Fruit fly (Drosophila melanogaster): ENCODE data around the gene Ctps.

- TF ChIP-seq h (GFP tag; optimal IDR thresholded peaks at IDR 0.05) = peak; percentile 46
- TF ChIP-seq Myc (optimal IDR thresholded peaks at IDR 0.05) = no peak
- peak; percentile 97 for TF ChIP-seq psq (GFP tag; optimal IDR thresholded peaks at IDR 0.05)
- TF ChIP-seq lola (GFP tag; optimal IDR thresholded peaks at IDR 0.05) = no peak
- no peak for TF ChIP-seq CG9705 (GFP tag; optimal IDR thresholded peaks at IDR 0.05)
- no peak for TF ChIP-seq Abd-B (GFP tag; optimal IDR thresholded peaks at IDR 0.05)
- no peak for TF ChIP-seq Dfd (GFP tag; optimal IDR thresholded peaks at IDR 0.05)
These were observed 4.1 kb downstream of the Ctps start for dm6 chr3L:15101639-15102413.

All from whole organism, wandering third instar larva.